Worm (Caenorhabditis elegans): Measurements from ENCODE around the gene F38B7.3.
A peak's percentile ranks its signal among the peaks of the same experiment; 100 is the strongest.

Gene F38B7.3

DNA sequence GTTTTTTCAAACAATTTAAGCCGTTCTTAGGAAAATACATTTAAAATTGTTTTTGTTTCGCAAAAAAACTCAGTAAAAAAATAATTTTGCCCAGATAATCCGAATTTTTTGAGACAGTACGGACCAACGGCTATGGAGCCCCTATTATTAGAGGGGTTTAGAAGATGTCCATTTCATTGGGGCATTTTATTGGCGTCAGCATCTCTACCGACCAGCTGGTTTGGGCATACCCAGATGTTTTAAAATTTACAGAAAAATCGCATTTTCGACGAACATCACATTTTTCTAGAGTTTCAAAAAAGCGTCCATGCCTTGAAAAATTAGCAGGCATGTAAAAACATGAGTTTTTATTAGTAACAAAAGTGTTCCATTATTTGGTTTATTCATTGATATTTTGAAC, 7.6 kb upstream of the F38B7.3 start:
- TF ChIP-seq madf-9 (GFP tag; conservative IDR thresholded peaks at IDR 0.05), result 0 out of 2 replicates have a peak, but pooled peaks have one; percentile 53
- peak; percentile 30; the same call in 1 of the 2 replicates for TF ChIP-seq vab-7 (GFP tag; IDR thresholded peaks at IDR 0.05)
- no peak for TF ChIP-seq dmd-8 (GFP tag; IDR thresholded peaks at IDR 0.05)
- no peak for TF ChIP-seq cey-2 (tag; optimal IDR thresholded peaks at IDR 0.05; ENCODE audit: borderline replicate concordance, insufficient read depth)
- no peak for TF ChIP-seq Y5F2A.4 (GFP tag; optimal IDR thresholded peaks at IDR 0.05)
- no peak for TF ChIP-seq ctbp-1 (GFP tag; IDR thresholded peaks at IDR 0.05)
- no peak for TF ChIP-seq ztf-11 (tag; optimal IDR thresholded peaks at IDR 0.05)
- no peak for TF ChIP-seq lir-3 (tag; optimal IDR thresholded peaks at IDR 0.05)
- TF ChIP-seq unc-62 (GFP tag; optimal IDR thresholded peaks at IDR 0.05 in 1 of 2), result no peak
- no peak for TF ChIP-seq unc-62 (tag; optimal IDR thresholded peaks at IDR 0.05)
- TF ChIP-seq duxl-1 (tag; optimal IDR thresholded peaks at IDR 0.05; ENCODE audit: poor library complexity), result no peak
- TF ChIP-seq ZK337.2 (GFP tag; IDR thresholded peaks at IDR 0.05), result no peak
- no peak for TF ChIP-seq mxl-3 (GFP tag; optimal IDR thresholded peaks at IDR 0.05)
- no peak for TF ChIP-seq lin-15B (tag; optimal IDR thresholded peaks at IDR 0.05)
- no peak for TF ChIP-seq nhr-237 (tag; optimal IDR thresholded peaks at IDR 0.05)
- 0 out of 2 replicates have a peak, but pooled peaks have one; percentile 36 for TF ChIP-seq dmd-9 (GFP tag; IDR thresholded peaks at IDR 0.05)
- TF ChIP-seq pqm-1 (tag; optimal IDR thresholded peaks at IDR 0.05), result no peak
- no peak for TF ChIP-seq lin-39 (tag; optimal IDR thresholded peaks at IDR 0.05)
- TF ChIP-seq snpc-1.2 (GFP tag; IDR thresholded peaks at IDR 0.05), result 0 out of 2 replicates have a peak, but pooled peaks have one; percentile 6
- no peak for TF ChIP-seq daf-12 (tag; optimal IDR thresholded peaks at IDR 0.05)
- no peak for TF ChIP-seq nhr-10 (tag; optimal IDR thresholded peaks at IDR 0.05)
- TF ChIP-seq F10B5.3 (tag; optimal IDR thresholded peaks at IDR 0.05), result no peak
- no peak for TF ChIP-seq F44E2.7 (GFP tag; IDR thresholded peaks at IDR 0.05)
- no peak for TF ChIP-seq egl-43 (GFP tag; IDR thresholded peaks at IDR 0.05)
- TF ChIP-seq madf-5 (GFP tag; IDR thresholded peaks at IDR 0.05), result no peak
- no peak for TF ChIP-seq nhr-102 (tag; optimal IDR thresholded peaks at IDR 0.05)
- no peak for TF ChIP-seq nhr-76 (tag; optimal IDR thresholded peaks at IDR 0.05)
- TF ChIP-seq lim-7 (GFP tag; IDR thresholded peaks at IDR 0.05), result peak; percentile 67
- TF ChIP-seq mdt-29 (GFP tag; IDR thresholded peaks at IDR 0.05), result 0 out of 2 replicates have a peak, but pooled peaks have one; percentile 5
- TF ChIP-seq fkh-10 (GFP tag; optimal IDR thresholded peaks at IDR 0.05), result no peak
- no peak for TF ChIP-seq nhr-11 (tag; optimal IDR thresholded peaks at IDR 0.05)
- TF ChIP-seq skn-1 (tag; optimal IDR thresholded peaks at IDR 0.05), result no peak
- no peak for TF ChIP-seq mes-2 (tag; optimal IDR thresholded peaks at IDR 0.05; ENCODE audit: poor library complexity, severe bottlenecking)
- no peak for TF ChIP-seq nhr-41 (GFP tag; IDR thresholded peaks at IDR 0.05)
- TF ChIP-seq D1046.2 (GFP tag; IDR thresholded peaks at IDR 0.05), result peak; percentile 82; the same call in 1 of the 2 replicates
- no peak for TF ChIP-seq snpc-4 (tag; optimal IDR thresholded peaks at IDR 0.05)
- no peak for TF ChIP-seq ces-1 (GFP tag; optimal IDR thresholded peaks at IDR 0.05)
- TF ChIP-seq mxl-2 (GFP tag; conservative IDR thresholded peaks at IDR 0.05), result no peak
- no peak for TF ChIP-seq lin-1 (GFP tag; IDR thresholded peaks at IDR 0.05)
- TF ChIP-seq daf-19 (GFP tag; conservative IDR thresholded peaks at IDR 0.05), result no peak
- TF ChIP-seq hlh-30 (tag; optimal IDR thresholded peaks at IDR 0.05; ENCODE audit: insufficient read depth), result no peak
- no peak for TF ChIP-seq ceh-28 (tag; optimal IDR thresholded peaks at IDR 0.05)
- TF ChIP-seq arid-1 (GFP tag; conservative IDR thresholded peaks at IDR 0.05), result 0 out of 2 replicates have a peak, but pooled peaks have one; percentile 39
- TF ChIP-seq ceh-32 (tag; optimal IDR thresholded peaks at IDR 0.05; ENCODE audit: poor library complexity), result no peak
- TF ChIP-seq ama-1 (optimal IDR thresholded peaks at IDR 0.05), result peak; percentile 19
- no peak for TF ChIP-seq F26F4.8 (GFP tag; conservative IDR thresholded peaks at IDR 0.05)
- TF ChIP-seq fos-1 (tag; optimal IDR thresholded peaks at IDR 0.05), result no peak
- 0 out of 2 replicates have a peak, but pooled peaks have one; percentile 44 for TF ChIP-seq pha-4 (GFP tag; IDR thresholded peaks at IDR 0.05)
- no peak for TF ChIP-seq pha-4 (tag; optimal IDR thresholded peaks at IDR 0.05)
- no peak for TF ChIP-seq ceh-62 (tag; optimal IDR thresholded peaks at IDR 0.05)
- TF ChIP-seq dpl-1 (GFP tag; optimal IDR thresholded peaks at IDR 0.05), result no peak
- TF ChIP-seq tra-1 (GFP tag; IDR thresholded peaks at IDR 0.05), result 0 out of 2 replicates have a peak, but pooled peaks have one; percentile 9

All from whole organism, L4 larva.